Worm (Caenorhabditis elegans) whole organism, late embryonic: ENCODE measurements around the gene crn-3.

ENCODE experiments used
- C38D4.7 ChIP-seq: fragments of 200-800 bp; sonication (Bioruptor generic); optimal IDR thresholded peaks from 2 replicates; lab custom pipeline; 2018; ENCODE audit warnings: mild to moderate bottlenecking, missing genetic modification characterization, moderate library complexity, missing compliant biosample characterization
- F13H6.1 ChIP-seq: sonication (generic microtip); optimal IDR thresholded peaks from 2 replicates; lab custom pipeline; 2016; ENCODE audit warnings: missing genetic modification characterization, missing compliant biosample characterization
- K09A11.1 ChIP-seq: sonication (generic microtip); optimal IDR thresholded peaks from 2 replicates; lab custom pipeline; 2017; ENCODE audit warnings: antibody characterized with exemption, mild to moderate bottlenecking, missing genetic modification characterization, missing compliant biosample characterization; ENCODE audit not compliant: insufficient read depth
- T23F11.4 ChIP-seq: fragments of 200-800 bp; sonication (Bioruptor generic); optimal IDR thresholded peaks from 2 replicates; lab custom pipeline; 2018; ENCODE audit warnings: mild to moderate bottlenecking, missing genetic modification characterization, missing compliant biosample characterization
- ama-1 ChIP-seq: fragments of 150-350 bp; optimal IDR thresholded peaks from 2 replicates; lab custom pipeline; 2014
- ceh-14 ChIP-seq: sonication (generic microtip); optimal IDR thresholded peaks from 2 replicates; lab custom pipeline; 2016; ENCODE audit warnings: missing genotype, missing genetic modification characterization, missing compliant biosample characterization
- ceh-18 ChIP-seq: sonication (generic microtip); optimal IDR thresholded peaks from 2 replicates; lab custom pipeline; 2016; ENCODE audit warnings: missing genetic modification characterization, missing compliant biosample characterization
- ceh-2 ChIP-seq: sonication (generic microtip); optimal IDR thresholded peaks from 2 replicates; lab custom pipeline; 2016; ENCODE audit warnings: missing genotype, missing genetic modification characterization, missing compliant biosample characterization
- ceh-22 ChIP-seq: sonication (generic microtip); optimal IDR thresholded peaks from 2 replicates; lab custom pipeline; 2017; ENCODE audit warnings: missing biosample characterization, missing genetic modification characterization
- ceh-24 ChIP-seq: sonication (generic microtip); optimal IDR thresholded peaks from 2 replicates; lab custom pipeline; 2016; ENCODE audit warnings: mild to moderate bottlenecking, missing genetic modification characterization, missing compliant biosample characterization
- ceh-31 ChIP-seq: sonication (generic microtip); optimal IDR thresholded peaks from 2 replicates; lab custom pipeline; 2016; ENCODE audit warnings: missing genetic modification characterization, missing compliant biosample characterization
- ceh-34 ChIP-seq: sonication (generic microtip); optimal IDR thresholded peaks from 2 replicates; lab custom pipeline; 2016; ENCODE audit warnings: mild to moderate bottlenecking, missing genetic modification characterization, missing compliant biosample characterization
- ceh-48 ChIP-seq: sonication (generic microtip); optimal IDR thresholded peaks from 2 replicates; lab custom pipeline; 2016; ENCODE audit warnings: missing genetic modification characterization, inconsistent platforms, missing compliant biosample characterization
- che-1 ChIP-seq: sonication (generic microtip); optimal IDR thresholded peaks from 2 replicates; lab custom pipeline; 2016; ENCODE audit warnings: mild to moderate bottlenecking, missing genetic modification characterization, missing compliant biosample characterization
- eyg-1 ChIP-seq: sonication (generic microtip); optimal IDR thresholded peaks from 2 replicates; lab custom pipeline; 2016; ENCODE audit warnings: missing genotype, missing genetic modification characterization, missing compliant biosample characterization
- fkh-6 ChIP-seq: sonication (generic microtip); optimal IDR thresholded peaks from 2 replicates; lab custom pipeline; 2016; ENCODE audit warnings: missing genetic modification characterization, missing compliant biosample characterization
- gmeb-2 ChIP-seq: sonication (generic microtip); optimal IDR thresholded peaks from 2 replicates; lab custom pipeline; 2016; ENCODE audit warnings: missing genetic modification characterization, inconsistent platforms, missing compliant biosample characterization
- hlh-30 ChIP-seq: sonication (generic microtip); optimal IDR thresholded peaks from 2 replicates; lab custom pipeline; 2017; ENCODE audit warnings: antibody characterized with exemption, missing genetic modification characterization, missing compliant biosample characterization; ENCODE audit not compliant: insufficient read depth
- hlh-6 ChIP-seq: sonication (generic microtip); optimal IDR thresholded peaks from 2 replicates; lab custom pipeline; 2016; ENCODE audit warnings: missing genotype, missing genetic modification characterization, missing compliant biosample characterization
- lim-6 ChIP-seq: sonication (generic microtip); optimal IDR thresholded peaks from 2 replicates; lab custom pipeline; 2016; ENCODE audit warnings: missing genetic modification characterization, missing compliant biosample characterization
- lin-11 ChIP-seq: fragments of 200-800 bp; sonication (Bioruptor generic); optimal IDR thresholded peaks from 2 replicates; lab custom pipeline; 2018; ENCODE audit warnings: mild to moderate bottlenecking, missing genetic modification characterization, missing compliant biosample characterization
- madf-2 ChIP-seq: sonication (generic microtip); optimal IDR thresholded peaks from 2 replicates; lab custom pipeline; 2017; ENCODE audit warnings: missing genetic modification characterization, missing compliant biosample characterization
- nfya-1 ChIP-seq: sonication (generic microtip); optimal IDR thresholded peaks from 2 replicates; lab custom pipeline; 2017; ENCODE audit warnings: missing genetic modification characterization, mild to moderate bottlenecking, missing compliant biosample characterization, antibody characterized with exemption, moderate library complexity
- nhr-232 ChIP-seq: sonication (generic microtip); optimal IDR thresholded peaks from 2 replicates; lab custom pipeline; 2016; ENCODE audit warnings: missing genetic modification characterization, missing compliant biosample characterization
- npax-4 ChIP-seq: sonication (generic microtip); optimal IDR thresholded peaks from 2 replicates; lab custom pipeline; 2016; ENCODE audit warnings: missing genetic modification characterization, missing compliant biosample characterization
- odd-2 ChIP-seq: sonication (generic microtip); optimal IDR thresholded peaks from 2 replicates; lab custom pipeline; 2017; ENCODE audit warnings: antibody characterized with exemption, mild to moderate bottlenecking, missing genetic modification characterization, missing compliant biosample characterization
- pax-1 ChIP-seq: fragments of 150-350 bp; optimal IDR thresholded peaks from 2 replicates; lab custom pipeline; 2014; ENCODE audit warnings: missing biosample characterization, missing genetic modification characterization
- pha-2 ChIP-seq: sonication (generic microtip); optimal IDR thresholded peaks from 2 replicates; lab custom pipeline; 2017; ENCODE audit warnings: mild to moderate bottlenecking, missing genetic modification characterization, missing compliant biosample characterization
- pha-4 ChIP-seq: fragments of 150-350 bp; optimal IDR thresholded peaks from 2 replicates; lab custom pipeline; 2018; ENCODE audit warnings: missing biosample characterization, missing genetic modification reagents, missing genetic modification characterization
- pros-1 ChIP-seq: fragments of 150-350 bp; optimal IDR thresholded peaks from 2 replicates; lab custom pipeline; 2014; ENCODE audit warnings: missing biosample characterization, missing genetic modification reagents, missing genetic modification characterization
- ref-2 ChIP-seq: sonication (generic microtip); optimal IDR thresholded peaks from 2 replicates; lab custom pipeline; 2016; ENCODE audit warnings: missing genetic modification characterization, missing compliant biosample characterization
- sdc-2 ChIP-seq: sonication (generic microtip); optimal IDR thresholded peaks from 2 replicates; lab custom pipeline; 2016; ENCODE audit warnings: missing genotype, missing genetic modification characterization, missing compliant biosample characterization
- syd-9 ChIP-seq: sonication (generic microtip); optimal IDR thresholded peaks from 2 replicates; lab custom pipeline; 2016; ENCODE audit warnings: mild to moderate bottlenecking, missing genetic modification characterization, moderate library complexity, missing compliant biosample characterization
- tbx-2 ChIP-seq: sonication (generic microtip); optimal IDR thresholded peaks from 2 replicates; lab custom pipeline; 2016; ENCODE audit warnings: missing genetic modification characterization, missing compliant biosample characterization
- unc-55 ChIP-seq: sonication (generic microtip); optimal IDR thresholded peaks from 2 replicates; lab custom pipeline; 2017; ENCODE audit warnings: missing biosample characterization, missing genetic modification reagents, missing genetic modification characterization
- unc-86 ChIP-seq: sonication (generic microtip); optimal IDR thresholded peaks from 2 replicates; lab custom pipeline; 2016; ENCODE audit warnings: missing genetic modification characterization, missing compliant biosample characterization
- zip-5 ChIP-seq: sonication (generic microtip); optimal IDR thresholded peaks from 2 replicates; lab custom pipeline; 2016; ENCODE audit warnings: missing genetic modification characterization, missing compliant biosample characterization

The crn-3 gene

ce11 chrII:10550872-10551647, 36.8 kb upstream of the crn-3 start:
- TF ChIP-seq lin-11 (tag; lab: Kevin White, UChicago) (no peak), zip-5 (tag; lab: Kevin White, UChicago) (no peak), ceh-14 (tag; lab: Kevin White, UChicago) (no peak), ceh-24 (tag; lab: Kevin White, UChicago) (no peak), nhr-232 (no peak), unc-86 (no peak), odd-2 (tag; lab: Kevin White, UChicago) (no peak), eyg-1 (no peak), fkh-6 (no peak), K09A11.1 (tag; lab: Kevin White, UChicago) (no peak), hlh-6 (tag; lab: Kevin White, UChicago) (no peak), C38D4.7 (GFP tag; lab: Kevin White, UChicago) (no peak), ceh-18 (tag; lab: Kevin White, UChicago) (no peak), gmeb-2 (tag; lab: Kevin White, UChicago) (no peak), sdc-2 (no peak), pax-1 (tag; lab: Kevin White, UChicago) (no peak), ceh-34 (tag; lab: Kevin White, UChicago) (no peak), pha-4 (tag; lab: Kevin White, UChicago) (no peak), lim-6 (tag; lab: Kevin White, UChicago) (no peak)

ce11 chrII:10551985-10552736, 35.7 kb upstream of the crn-3 start:
- TF ChIP-seq F13H6.1 (tag; lab: Kevin White, UChicago) (peak; percentile 2), syd-9 (tag; lab: Kevin White, UChicago) (no peak), hlh-30 (peak; percentile 96), ceh-18 (tag; lab: Kevin White, UChicago) (peak; percentile 34), ama-1 (lab: Kevin White, UChicago) (no peak), ceh-22 (tag; lab: Kevin White, UChicago) (no peak), T23F11.4 (GFP tag; lab: Kevin White, UChicago) (no peak), pros-1 (tag; lab: Kevin White, UChicago) (peak; percentile 65), ref-2 (tag; lab: Kevin White, UChicago) (peak; percentile 67), pax-1 (tag; lab: Kevin White, UChicago) (peak; percentile 95), zip-5 (tag; lab: Kevin White, UChicago) (no peak), nfya-1 (tag; lab: Kevin White, UChicago) (peak; percentile 76), unc-55 (peak; percentile 82), ceh-2 (tag; lab: Kevin White, UChicago) (no peak), ceh-31 (peak; percentile 75), ceh-48 (tag; lab: Kevin White, UChicago) (no peak), ceh-14 (tag; lab: Kevin White, UChicago) (no peak), npax-4 (tag; lab: Kevin White, UChicago) (no peak), madf-2 (tag; lab: Kevin White, UChicago) (no peak), che-1 (tag; lab: Kevin White, UChicago) (no peak), pha-2 (no peak), tbx-2 (peak; percentile 64)
